Worm (Caenorhabditis elegans) whole organism, early embryonic: ENCODE measurements around the gene denn-4.

ENCODE experiments used
- B0310.2 ChIP-seq: sonication (generic microtip); optimal IDR thresholded peaks from 2 replicates; lab custom pipeline; 2016; ENCODE audit warnings: mild to moderate bottlenecking, missing genetic modification characterization, missing compliant biosample characterization
- F13C5.2 ChIP-seq: sonication (generic microtip); optimal IDR thresholded peaks from 2 replicates; lab custom pipeline; 2017; ENCODE audit warnings: mild to moderate bottlenecking, missing genetic modification characterization, inconsistent platforms, missing compliant biosample characterization
- aly-1 ChIP-seq: sonication (generic microtip); optimal IDR thresholded peaks from 2 replicates; lab custom pipeline; 2016; ENCODE audit warnings: missing genetic modification characterization, missing compliant biosample characterization
- ama-1 ChIP-seq: fragments of 150-350 bp; optimal IDR thresholded peaks from 2 replicates; lab custom pipeline; 2014
- ceh-13 ChIP-seq: fragments of 200-800 bp; sonication (Bioruptor generic); optimal IDR thresholded peaks from 2 replicates; lab custom pipeline; 2018; ENCODE audit warnings: mild to moderate bottlenecking, missing genetic modification characterization, missing compliant biosample characterization
- ceh-36 ChIP-seq: sonication (generic microtip); optimal IDR thresholded peaks from 2 replicates; lab custom pipeline; 2016; ENCODE audit warnings: missing genetic modification characterization, inconsistent platforms, missing compliant biosample characterization
- ets-7 ChIP-seq: sonication (generic microtip); optimal IDR thresholded peaks from 2 replicates; lab custom pipeline; 2016; ENCODE audit warnings: missing genotype, missing genetic modification characterization, missing compliant biosample characterization
- flt-1 ChIP-seq: fragments of 200-800 bp; sonication (Bioruptor generic); IDR thresholded peaks from 2 replicates; pipeline ENCODE4 v1.3.6; 2022; ENCODE audit warnings: missing genetic modification characterization, missing compliant biosample characterization
- hmbx-1 ChIP-seq: sonication (generic microtip); optimal IDR thresholded peaks from 2 replicates; lab custom pipeline; 2016; ENCODE audit warnings: mild to moderate bottlenecking, missing genetic modification characterization, missing compliant biosample characterization
- hmg-4 ChIP-seq: fragments of 200-800 bp; sonication (Bioruptor generic); optimal IDR thresholded peaks from 2 replicates; lab custom pipeline; 2018; ENCODE audit warnings: mild to moderate bottlenecking, missing genetic modification characterization, missing compliant biosample characterization
- hnd-1 ChIP-seq: sonication (generic microtip); optimal IDR thresholded peaks from 2 replicates; lab custom pipeline; 2016; ENCODE audit warnings: missing genetic modification characterization, missing compliant biosample characterization
- pes-1 ChIP-seq: fragments of 200-800 bp; sonication (Bioruptor generic); IDR thresholded peaks from 2 replicates; pipeline ENCODE4 v1.3.6; 2022; ENCODE audit warnings: missing genetic modification reagents, missing genetic modification characterization, missing compliant biosample characterization
- scrt-1 ChIP-seq: fragments of 200-800 bp; sonication (Bioruptor generic); IDR thresholded peaks from 2 replicates; pipeline ENCODE4 v1.3.6; 2022; ENCODE audit warnings: missing genetic modification characterization, missing compliant biosample characterization
- sea-1 ChIP-seq: fragments of 200-800 bp; sonication (Bioruptor generic); conservative IDR thresholded peaks from 2 replicates; pipeline ENCODE4 v1.3.6; 2022; ENCODE audit warnings: missing genetic modification characterization, missing compliant biosample characterization
- tbx-11 ChIP-seq: fragments of 200-800 bp; sonication (Bioruptor generic); IDR thresholded peaks from 2 replicates; pipeline ENCODE4 v1.3.6; 2022; ENCODE audit warnings: missing genetic modification characterization, missing compliant biosample characterization
- tbx-37 ChIP-seq: fragments of 200-800 bp; sonication (Bioruptor generic); conservative IDR thresholded peaks from 2 replicates; pipeline ENCODE4 v1.3.6; 2022; ENCODE audit warnings: missing genetic modification reagents, missing genetic modification characterization, missing compliant biosample characterization
- tra-4 ChIP-seq: sonication (generic microtip); optimal IDR thresholded peaks from 2 replicates; lab custom pipeline; 2017; ENCODE audit warnings: missing genetic modification characterization, missing compliant biosample characterization

Gene denn-4

DNA sequence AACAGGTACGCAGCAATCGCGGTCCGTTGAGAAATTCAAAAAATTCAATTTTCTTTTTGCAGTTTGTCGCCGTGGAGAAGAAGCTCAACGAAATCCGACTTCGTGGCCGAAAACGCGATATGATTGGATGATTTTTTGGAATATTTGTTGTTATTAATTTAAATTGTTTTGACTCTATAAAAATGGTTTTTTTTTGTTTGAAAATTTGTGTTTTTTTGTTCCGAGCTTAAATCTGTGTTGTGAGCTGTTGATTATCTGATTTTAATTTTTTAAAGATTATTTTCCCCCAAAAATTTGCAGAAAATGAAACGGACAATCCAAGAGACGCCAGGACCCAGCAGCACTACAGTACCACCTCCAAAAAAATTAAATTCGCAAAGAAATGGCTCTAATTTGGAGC lies 35.8 kb downstream of the denn-4 start, which contains the start of gene tdpo-1:
Gene tdpo-1 (plus strand): TSS at position 301 of the 400 bp plus-strand sequence.
- TF ChIP-seq ceh-13 (GFP tag; lab: Kevin White, UChicago) (no peak), tbx-37 (GFP tag; lab: Robert Waterston, UW) (no peak), ceh-36 (tag; lab: Kevin White, UChicago) (no peak), sea-1 (GFP tag; lab: Robert Waterston, UW) (no peak), flt-1 (GFP tag; lab: Robert Waterston, UW) (no peak), pes-1 (GFP tag; lab: Robert Waterston, UW) (no peak), B0310.2 (tag; lab: Kevin White, UChicago) (no peak), hmbx-1 (tag; lab: Kevin White, UChicago) (no peak)

DNA sequence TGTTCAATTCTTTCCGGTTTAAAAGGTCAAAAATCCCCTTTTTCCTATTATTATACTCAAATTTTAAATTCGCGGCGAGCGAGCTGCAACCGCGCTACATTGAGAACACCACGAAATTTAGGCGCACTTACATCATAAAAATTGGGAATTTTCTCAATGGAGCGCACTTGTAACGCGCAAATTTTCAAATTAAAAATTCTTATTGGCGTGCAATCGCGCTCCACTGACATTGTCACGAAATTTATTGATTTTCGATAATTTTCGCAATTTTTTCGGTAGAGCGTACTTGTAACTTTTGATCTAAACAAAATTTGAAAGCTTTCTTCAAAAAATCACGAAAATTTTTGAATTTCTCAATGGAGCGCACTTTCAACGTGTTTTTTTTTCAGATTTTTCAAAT lies 39.4 kb downstream of the denn-4 start, which contains the start of gene ulp-3:
Gene ulp-3 (plus strand): TSS at position 388 of the 400 bp plus-strand sequence.
- TF ChIP-seq pes-1 (GFP tag; lab: Robert Waterston, UW) (no peak), B0310.2 (tag; lab: Kevin White, UChicago) (no peak), aly-1 (tag; lab: Kevin White, UChicago) (no peak), ceh-13 (GFP tag; lab: Kevin White, UChicago) (no peak), scrt-1 (GFP tag; lab: Robert Waterston, UW) (no peak), tra-4 (tag; lab: Kevin White, UChicago) (no peak), F13C5.2 (tag; lab: Kevin White, UChicago) (no peak), tbx-11 (no peak), tbx-37 (GFP tag; lab: Robert Waterston, UW) (no peak), flt-1 (GFP tag; lab: Robert Waterston, UW) (no peak), ceh-36 (tag; lab: Kevin White, UChicago) (no peak), sea-1 (GFP tag; lab: Robert Waterston, UW) (no peak), hnd-1 (tag; lab: Kevin White, UChicago) (no peak)

DNA sequence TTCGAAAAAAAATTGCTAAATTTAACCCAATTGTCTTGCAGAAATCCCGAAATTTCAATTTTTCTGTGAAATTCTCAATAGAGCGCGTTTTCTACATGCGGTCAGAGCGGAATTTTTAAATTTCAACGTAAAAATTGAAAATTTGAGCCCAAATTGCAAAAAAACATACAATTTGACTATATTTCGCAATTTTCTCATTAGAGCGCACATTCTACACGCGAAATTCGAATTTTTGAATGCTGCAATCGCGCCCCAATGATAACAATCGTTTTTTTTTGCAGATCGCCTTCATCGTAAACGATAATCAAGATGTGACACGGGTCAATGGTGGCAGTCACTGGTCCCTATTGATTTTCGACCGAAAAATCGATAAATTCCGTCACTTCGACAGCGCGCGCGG lies 40.3 kb downstream of the denn-4 start:
- TF ChIP-seq B0310.2 (tag; lab: Kevin White, UChicago) (no peak), sea-1 (GFP tag; lab: Robert Waterston, UW) (no peak), ceh-13 (GFP tag; lab: Kevin White, UChicago) (no peak), tbx-37 (GFP tag; lab: Robert Waterston, UW) (no peak), F13C5.2 (tag; lab: Kevin White, UChicago) (no peak), tra-4 (tag; lab: Kevin White, UChicago) (no peak), aly-1 (tag; lab: Kevin White, UChicago) (no peak), scrt-1 (GFP tag; lab: Robert Waterston, UW) (no peak), ets-7 (tag; lab: Kevin White, UChicago) (no peak), flt-1 (GFP tag; lab: Robert Waterston, UW) (no peak), tbx-11 (no peak), ceh-36 (tag; lab: Kevin White, UChicago) (no peak), hmg-4 (GFP tag; lab: Kevin White, UChicago) (no peak)

DNA sequence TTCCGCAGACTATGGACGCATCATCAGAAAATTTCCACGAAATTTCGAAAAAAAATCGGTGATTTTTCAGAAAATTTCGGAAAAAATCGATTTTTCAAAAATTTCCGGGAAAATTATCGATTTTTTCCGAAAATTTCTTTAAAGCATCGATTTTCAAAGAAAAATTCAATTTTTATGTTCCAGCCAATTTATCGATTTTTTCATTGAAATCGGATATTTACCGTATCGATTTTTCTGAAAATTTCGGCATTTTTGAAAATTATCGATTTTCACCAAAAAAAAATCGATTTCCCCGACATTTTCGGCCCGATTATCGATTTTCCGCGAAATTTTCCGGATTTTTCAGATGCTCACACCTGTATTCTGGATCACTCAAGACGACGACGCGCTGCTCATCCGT lies 41.3 kb downstream of the denn-4 start, which contains the start of gene Y48A5A.1:
Gene Y48A5A.1 (plus strand): TSS at position 347 of the 400 bp plus-strand sequence.
- TF ChIP-seq F13C5.2 (tag; lab: Kevin White, UChicago), result no peak
- no peak for TF ChIP-seq scrt-1 (GFP tag; lab: Robert Waterston, UW)
- TF ChIP-seq hmbx-1 (tag; lab: Kevin White, UChicago), result no peak
- TF ChIP-seq aly-1 (tag; lab: Kevin White, UChicago), result no peak

DNA sequence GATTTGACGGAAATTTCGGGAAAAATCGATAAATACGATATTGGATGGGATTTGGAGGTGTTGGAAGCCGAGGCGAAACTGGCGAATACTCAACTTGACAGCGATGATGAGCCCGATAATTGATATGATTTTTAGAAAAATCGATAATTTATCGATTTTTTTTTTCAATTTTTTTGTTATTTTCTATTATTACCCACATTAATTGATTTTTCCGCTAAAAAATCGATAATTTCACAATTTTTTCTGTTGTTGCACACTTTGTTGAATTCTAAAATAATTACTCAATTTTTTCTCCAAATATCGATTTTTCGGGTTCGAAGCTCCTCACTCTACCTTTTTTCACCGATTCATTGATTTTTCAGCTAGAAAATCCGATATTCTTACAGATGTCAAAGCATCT lies 45.6 kb downstream of the denn-4 start, which contains the start of gene Y48A5A.3:
Gene Y48A5A.3 (plus strand): TSS at position 385 of the 400 bp plus-strand sequence.
- no peak for TF ChIP-seq B0310.2 (tag; lab: Kevin White, UChicago)
- TF ChIP-seq aly-1 (tag; lab: Kevin White, UChicago), result no peak
- TF ChIP-seq ama-1 (lab: Kevin White, UChicago), result no peak
- no peak for TF ChIP-seq flt-1 (GFP tag; lab: Robert Waterston, UW)
- TF ChIP-seq sea-1 (GFP tag; lab: Robert Waterston, UW), result no peak
- no peak for TF ChIP-seq ets-7 (tag; lab: Kevin White, UChicago)
- no peak for TF ChIP-seq tbx-11

DNA sequence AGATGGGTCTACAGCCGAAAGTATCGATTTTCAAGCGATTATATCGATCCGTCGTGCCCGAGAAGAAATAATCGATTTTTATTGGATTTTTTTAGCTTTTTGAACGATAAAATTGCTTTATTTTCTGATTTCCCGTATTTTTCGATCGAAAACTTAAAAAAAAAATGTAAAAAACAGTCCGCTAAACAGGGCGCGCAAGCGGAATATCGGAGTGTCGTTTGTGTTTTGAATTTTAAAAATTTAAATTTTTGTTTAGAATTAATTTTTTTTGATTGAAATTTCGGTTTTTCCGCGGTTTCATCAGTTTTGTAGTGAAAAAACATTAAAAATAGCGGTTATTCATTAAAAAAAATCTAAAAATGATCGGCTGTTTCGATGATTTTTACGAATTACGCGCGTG lies 46.4 kb downstream of the denn-4 start:
- TF ChIP-seq pes-1 (GFP tag; lab: Robert Waterston, UW) (no peak), hmbx-1 (tag; lab: Kevin White, UChicago) (no peak), hmg-4 (GFP tag; lab: Kevin White, UChicago) (no peak), ceh-13 (GFP tag; lab: Kevin White, UChicago) (no peak), B0310.2 (tag; lab: Kevin White, UChicago) (no peak), ama-1 (lab: Kevin White, UChicago) (no peak), F13C5.2 (tag; lab: Kevin White, UChicago) (no peak), tbx-37 (GFP tag; lab: Robert Waterston, UW) (no peak), tbx-11 (no peak), ets-7 (tag; lab: Kevin White, UChicago) (no peak), aly-1 (tag; lab: Kevin White, UChicago) (no peak), scrt-1 (GFP tag; lab: Robert Waterston, UW) (no peak)

DNA sequence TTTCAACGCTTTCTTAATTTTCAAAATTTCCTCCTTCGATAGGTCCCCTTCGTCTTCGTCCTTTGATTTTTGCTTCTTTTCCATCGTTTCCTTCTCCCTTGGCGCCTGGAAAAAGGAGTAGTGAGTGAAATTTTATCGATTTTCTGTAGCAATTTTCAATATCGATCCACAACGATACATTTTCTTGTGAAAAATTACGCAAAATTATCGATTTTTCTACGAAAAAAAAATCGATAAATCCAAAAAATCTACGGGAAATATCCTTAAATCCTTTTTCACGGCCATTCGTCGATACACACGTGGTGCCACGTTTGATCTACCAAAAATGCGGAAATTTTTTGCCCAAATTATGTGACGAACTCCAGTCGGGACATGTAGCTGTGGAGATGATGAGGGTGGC lies 47.3 kb downstream of the denn-4 start:
- no peak for TF ChIP-seq hmbx-1 (tag; lab: Kevin White, UChicago)
- TF ChIP-seq tra-4 (tag; lab: Kevin White, UChicago), result no peak
- no peak for TF ChIP-seq hnd-1 (tag; lab: Kevin White, UChicago)

DNA sequence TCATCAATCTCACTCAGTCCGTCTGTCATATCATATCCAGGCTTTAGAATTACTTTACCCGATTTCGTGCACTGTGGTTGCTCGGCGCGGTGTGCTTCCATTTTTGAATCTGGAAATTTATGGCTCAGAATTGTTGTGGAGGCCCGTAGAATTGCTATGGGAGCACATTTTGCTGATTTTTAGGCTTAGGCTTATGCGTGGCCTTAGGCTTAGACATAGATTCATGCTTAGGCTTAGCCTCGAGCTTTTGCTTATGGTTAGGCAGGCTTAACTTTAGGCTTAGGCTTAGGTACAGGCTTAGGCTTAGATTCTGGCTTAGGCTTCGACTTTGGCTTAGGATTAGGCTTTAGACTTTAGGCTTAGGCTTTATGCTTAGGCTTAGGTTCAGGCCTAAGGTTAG lies 48.5 kb downstream of the denn-4 start, which contains the start of gene Y76B12C.4:
Gene Y76B12C.4 (minus strand): TSS at position 101 of the 400 bp plus-strand sequence.
- TF ChIP-seq flt-1 (GFP tag; lab: Robert Waterston, UW) (no peak), ceh-36 (tag; lab: Kevin White, UChicago) (peak; percentile 54)
